Fruit fly (Drosophila melanogaster) whole organism, prepupa: ENCODE data around the gene Rpn9.

Experiments used
- CG34406 ChIP-seq: fragments of 200-800 bp; sonication (Bioruptor generic); optimal IDR thresholded peaks from 3 replicates; lab custom pipeline; 2016; ENCODE audit warnings: missing biosample characterization, missing genetic modification characterization
- CG4318 ChIP-seq: fragments of 200-800 bp; sonication (Bioruptor generic); optimal IDR thresholded peaks from 3 replicates; lab custom pipeline; 2017; ENCODE audit warnings: missing biosample characterization, mild to moderate bottlenecking, missing genetic modification characterization
- CG6276 ChIP-seq: fragments of 200-800 bp; sonication (Bioruptor generic); optimal IDR thresholded peaks from 2 replicates; lab custom pipeline; 2017; ENCODE audit warnings: missing biosample characterization, mild to moderate bottlenecking, missing genetic modification characterization
- CG6808 ChIP-seq: fragments of 200-800 bp; sonication (Bioruptor generic); optimal IDR thresholded peaks from 3 replicates; lab custom pipeline; 2017; ENCODE audit warnings: missing biosample characterization, missing genetic modification characterization, mild to moderate bottlenecking, moderate library complexity, missing genetic modification reagents
- Ets21C ChIP-seq: fragments of 200-800 bp; sonication (Bioruptor generic); optimal IDR thresholded peaks from 3 replicates; lab custom pipeline; 2016; ENCODE audit warnings: missing biosample characterization, missing genetic modification characterization
- Lpt ChIP-seq: fragments of 200-800 bp; sonication (Bioruptor generic); optimal IDR thresholded peaks from 3 replicates; lab custom pipeline; 2016; ENCODE audit warnings: missing biosample characterization, missing genetic modification characterization
- Smox ChIP-seq: fragments of 200-800 bp; sonication (Bioruptor generic); optimal IDR thresholded peaks from 3 replicates; lab custom pipeline; 2016; ENCODE audit warnings: missing biosample characterization, missing genetic modification characterization
- cyc ChIP-seq: fragments of 200-800 bp; sonication (Bioruptor generic); optimal IDR thresholded peaks from 3 replicates; lab custom pipeline; 2016; ENCODE audit warnings: missing biosample characterization, missing genetic modification characterization
- dac ChIP-seq: fragments of 200-800 bp; sonication (Bioruptor generic); optimal IDR thresholded peaks from 2 replicates; lab custom pipeline; 2017; ENCODE audit warnings: missing biosample characterization, mild to moderate bottlenecking, missing genetic modification characterization
- fd85E ChIP-seq: fragments of 200-800 bp; sonication (Bioruptor generic); optimal IDR thresholded peaks from 3 replicates; lab custom pipeline; 2016; ENCODE audit warnings: missing biosample characterization, missing genetic modification characterization
- salr ChIP-seq, 2 experiments: fragments of 200-800 bp; sonication (Bioruptor generic); optimal IDR thresholded peaks; 3 replicates each; lab custom pipeline; 2016 to 2018; ENCODE audit warnings: missing biosample characterization in 2 of 2, missing genetic modification characterization in 2 of 2, mild to moderate bottlenecking in 1 of 2

DNA sequence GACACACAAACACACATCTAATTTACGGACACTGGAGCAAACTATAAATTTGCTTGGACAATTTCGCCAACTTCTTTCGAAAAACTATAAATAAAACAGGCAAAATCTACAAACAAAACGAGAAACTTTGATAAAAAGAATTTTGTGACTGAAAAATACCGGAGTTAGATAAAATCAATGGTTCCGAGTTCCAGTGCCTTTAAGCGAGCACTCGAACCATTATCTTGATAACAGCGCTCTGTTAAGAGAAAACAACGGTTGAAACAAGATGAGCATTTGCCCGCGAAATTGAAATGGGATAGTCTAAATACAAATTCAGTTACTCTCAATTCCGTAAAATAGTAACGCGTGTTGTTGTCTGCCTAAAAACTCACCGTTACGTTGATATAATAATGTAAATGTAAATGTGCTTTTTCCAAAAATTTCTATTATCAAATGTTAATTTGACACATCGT lies 38.7 kb downstream of the Rpn9 start, which contains the start of gene CG10254:
- TF ChIP-seq dac (GFP tag; lab: Kevin White, UChicago) (no peak), Ets21C (no peak), cyc (GFP tag; lab: Kevin White, UChicago) (no peak), salr (GFP tag; optimal IDR thresholded peaks at IDR 0.05; lab: Kevin White, UChicago) (no peak), CG6276 (GFP tag; lab: Kevin White, UChicago) (no peak), CG6808 (GFP tag; lab: Kevin White, UChicago) (no peak), Lpt (no peak), CG4318 (GFP tag; lab: Kevin White, UChicago) (no peak), fd85E (GFP tag; lab: Kevin White, UChicago) (no peak), Smox (GFP tag; lab: Kevin White, UChicago) (no peak), CG34406 (no peak)
